Worm (Caenorhabditis elegans): Measurements from ENCODE around the gene T25B6.3.

ce11 chrX:9028909-9029520 is 1.6 kb downstream of the T25B6.3 start, which contains the start of gene snf-12:
- TF ChIP-seq dao-5 (tag; optimal IDR thresholded peaks at IDR 0.05) (no peak), him-1 (tag; optimal IDR thresholded peaks at IDR 0.05) (no peak)

All from whole organism, L4/young adult.